Worm (Caenorhabditis elegans) whole organism, L2 larva: ENCODE measurements around the gene K03B8.11.

Source experiments
- aly-2 ChIP-seq: fragments of 150-350 bp; optimal IDR thresholded peaks from 2 replicates; lab custom pipeline; 2014; ENCODE audit warnings: missing biosample characterization, missing genetic modification characterization
- dmd-4 ChIP-seq: sonication (generic microtip); optimal IDR thresholded peaks from 2 replicates; lab custom pipeline; 2017; ENCODE audit warnings: missing biosample characterization, missing genetic modification characterization
- lin-13 ChIP-seq: fragments of 150-350 bp; optimal IDR thresholded peaks from 2 replicates; lab custom pipeline; 2014; ENCODE audit warnings: missing biosample characterization, missing genetic modification reagents, missing genetic modification characterization
- nhr-12 ChIP-seq: fragments of 150-350 bp; optimal IDR thresholded peaks from 2 replicates; lab custom pipeline; 2014; ENCODE audit warnings: missing biosample characterization, missing genetic modification characterization
- nhr-25 ChIP-seq: fragments of 150-350 bp; sonication (generic microtip); optimal IDR thresholded peaks from 3 replicates; lab custom pipeline; 2014; ENCODE audit warnings: missing biosample characterization, missing genetic modification characterization

- TF ChIP-seq lin-13 (no peak), nhr-25 (tag; lab: Kevin White, UChicago) (no peak), dmd-4 (tag; lab: Kevin White, UChicago) (no peak), aly-2 (tag; lab: Kevin White, UChicago) (no peak), nhr-12 (tag; lab: Kevin White, UChicago) (no peak)
These were observed 26.7 kb downstream of the K03B8.11 start for ce11 chrV:11363575-11363974.
